Worm (Caenorhabditis elegans) whole organism, L2 larva: ENCODE measurements around the gene nspc-5.

Source experiments
- ZK546.5 ChIP-seq: sonication (generic microtip); optimal IDR thresholded peaks from 2 replicates; lab custom pipeline; 2017; ENCODE audit warnings: missing biosample characterization, missing genetic modification characterization
- ama-1 ChIP-seq: fragments of 150-350 bp; optimal IDR thresholded peaks from 2 replicates; lab custom pipeline; 2018; ENCODE audit warnings: inconsistent platforms
- egl-27 ChIP-seq: sonication (generic microtip); optimal IDR thresholded peaks from 3 replicates; lab custom pipeline; 2017; ENCODE audit warnings: missing biosample characterization, missing genetic modification reagents, missing genetic modification characterization
- elt-1 ChIP-seq: fragments of 150-350 bp; optimal IDR thresholded peaks from 2 replicates; lab custom pipeline; 2014; ENCODE audit warnings: missing biosample characterization, missing genetic modification characterization
- gmeb-1 ChIP-seq: fragments of 150-350 bp; optimal IDR thresholded peaks from 2 replicates; lab custom pipeline; 2014; ENCODE audit warnings: missing biosample characterization, missing genetic modification characterization
- lin-13 ChIP-seq: fragments of 150-350 bp; optimal IDR thresholded peaks from 2 replicates; lab custom pipeline; 2014; ENCODE audit warnings: missing biosample characterization, missing genetic modification reagents, missing genetic modification characterization
- lsy-2 ChIP-seq, 2 experiments: fragments of 150-350 bp in 1 of 2; sonication (generic microtip) in 1 of 2; optimal IDR thresholded peaks; 2 replicates each; lab custom pipeline; 2014 to 2017; ENCODE audit warnings: missing biosample characterization in 2 of 2, missing genetic modification characterization in 2 of 2
- mdl-1 ChIP-seq, 2 experiments: fragments of 150-350 bp in 1 of 2; sonication (generic microtip) in 1 of 2; optimal IDR thresholded peaks; 2 replicates each; lab custom pipeline; 2017; ENCODE audit warnings: missing biosample characterization in 2 of 2, missing genetic modification characterization in 2 of 2
- nhr-12 ChIP-seq: fragments of 150-350 bp; optimal IDR thresholded peaks from 2 replicates; lab custom pipeline; 2014; ENCODE audit warnings: missing biosample characterization, missing genetic modification characterization
- nhr-23 ChIP-seq: fragments of 150-350 bp; optimal IDR thresholded peaks from 2 replicates; lab custom pipeline; 2014; ENCODE audit warnings: missing biosample characterization, missing genetic modification reagents, missing genetic modification characterization
- nhr-237 ChIP-seq: fragments of 150-350 bp; optimal IDR thresholded peaks from 2 replicates; lab custom pipeline; 2014; ENCODE audit warnings: missing biosample characterization, missing genetic modification characterization
- nhr-77 ChIP-seq: fragments of 150-350 bp; optimal IDR thresholded peaks from 2 replicates; lab custom pipeline; 2014; ENCODE audit warnings: missing biosample characterization, missing genetic modification characterization
- unc-62 ChIP-seq: fragments of 150-350 bp; optimal IDR thresholded peaks from 2 replicates; lab custom pipeline; 2014; ENCODE audit warnings: missing biosample characterization, missing genetic modification reagents, missing genetic modification characterization
- ztf-11 ChIP-seq: sonication (generic microtip); optimal IDR thresholded peaks from 2 replicates; lab custom pipeline; 2017; ENCODE audit warnings: missing biosample characterization, missing genetic modification characterization

- no peak for TF ChIP-seq egl-27
- TF ChIP-seq mdl-1 (tag; optimal IDR thresholded peaks at IDR 0.05; lab: Kevin White, UChicago) = no peak
- no peak for TF ChIP-seq nhr-237 (tag; lab: Kevin White, UChicago)
- TF ChIP-seq nhr-77 (tag; lab: Kevin White, UChicago) = no peak
- TF ChIP-seq lsy-2 (tag; optimal IDR thresholded peaks at IDR 0.05; lab: Kevin White, UChicago) = no peak
- TF ChIP-seq unc-62 (GFP tag; lab: Kevin White, UChicago) = no peak
- no peak for TF ChIP-seq nhr-12 (tag; lab: Kevin White, UChicago)
- TF ChIP-seq ama-1 = no peak
- TF ChIP-seq ztf-11 = no peak
- no peak for TF ChIP-seq gmeb-1 (tag; lab: Kevin White, UChicago)
- TF ChIP-seq lin-13 = no peak
- no peak for TF ChIP-seq ZK546.5 (tag; lab: Kevin White, UChicago)
- TF ChIP-seq nhr-23 (tag; lab: Kevin White, UChicago) = no peak
- TF ChIP-seq elt-1 = no peak
These were observed 45.8 kb upstream of the nspc-5 start for ce11 chrX:8492750-8493149.
